Worm (Caenorhabditis elegans): Measurements from ENCODE around the gene ins-12.

ins-12 gene

DNA sequence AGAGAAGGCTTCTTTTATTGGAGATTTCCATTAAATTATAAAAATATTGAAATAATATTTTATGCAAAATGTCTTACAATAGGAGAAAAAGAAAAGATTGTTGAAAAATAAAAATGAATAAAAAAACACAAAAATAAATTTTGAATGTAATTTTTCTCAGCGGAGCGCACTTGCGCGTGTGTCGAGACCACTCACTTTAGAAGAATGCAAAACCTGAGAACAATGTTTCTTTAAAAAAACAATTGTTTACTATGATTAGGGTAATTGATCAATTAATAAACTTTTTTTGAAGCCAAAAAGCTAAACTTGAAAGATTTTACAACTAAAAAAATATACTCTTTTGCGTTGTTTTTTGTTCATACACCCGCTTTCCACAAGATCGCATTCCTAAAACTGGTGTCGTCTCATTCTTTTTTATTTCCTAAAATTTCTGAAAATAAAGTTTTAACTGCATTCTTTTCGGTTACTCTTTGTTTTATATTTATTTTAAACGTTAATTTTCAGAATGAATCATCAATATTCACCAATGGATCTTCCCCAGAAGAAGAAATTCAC lies 39.9 kb downstream of the ins-12 start, which contains the start of gene ttc-4:
ttc-4 (plus strand) TSS at position 505 of the 555 bp plus-strand sequence.
- TF ChIP-seq ceh-34 (tag; optimal IDR thresholded peaks at IDR 0.05) (peak; percentile 45), fax-1 (tag; optimal IDR thresholded peaks at IDR 0.05) (peak; percentile 8), ztf-16 (tag; optimal IDR thresholded peaks at IDR 0.05) (no peak), lin-11 (tag; optimal IDR thresholded peaks at IDR 0.05) (no peak), K02D7.2 (tag; optimal IDR thresholded peaks at IDR 0.05) (no peak), ceh-31 (tag; optimal IDR thresholded peaks at IDR 0.05) (peak; percentile 90), pqm-1 (tag; optimal IDR thresholded peaks at IDR 0.05) (no peak), zip-5 (tag; optimal IDR thresholded peaks at IDR 0.05) (peak; percentile 71), lim-6 (tag; optimal IDR thresholded peaks at IDR 0.05) (peak; percentile 27), nhr-232 (tag; optimal IDR thresholded peaks at IDR 0.05) (no peak), T23F11.4 (GFP tag; optimal IDR thresholded peaks at IDR 0.05) (no peak), ceh-6 (GFP tag; optimal IDR thresholded peaks at IDR 0.05) (no peak), elt-2 (tag; optimal IDR thresholded peaks at IDR 0.05) (peak; percentile 90), K09A11.1 (tag; optimal IDR thresholded peaks at IDR 0.05; ENCODE audit: insufficient read depth) (no peak), ceh-14 (tag; optimal IDR thresholded peaks at IDR 0.05) (peak; percentile 52), hlh-8 (tag; optimal IDR thresholded peaks at IDR 0.05) (peak; percentile 58), F13H6.1 (tag; optimal IDR thresholded peaks at IDR 0.05) (peak; percentile 54), tbx-7 (tag; optimal IDR thresholded peaks at IDR 0.05) (peak; percentile 8), ref-2 (tag; optimal IDR thresholded peaks at IDR 0.05) (peak; percentile 5), rnt-1 (tag; optimal IDR thresholded peaks at IDR 0.05) (peak; percentile 33), unc-86 (tag; optimal IDR thresholded peaks at IDR 0.05) (peak; percentile 29), tbx-2 (tag; optimal IDR thresholded peaks at IDR 0.05) (peak; percentile 80), unc-42 (tag; optimal IDR thresholded peaks at IDR 0.05) (peak; percentile 64), ets-4 (tag; optimal IDR thresholded peaks at IDR 0.05) (peak; percentile 56), ceh-2 (tag; optimal IDR thresholded peaks at IDR 0.05) (peak; percentile 33), ttx-3 (tag; optimal IDR thresholded peaks at IDR 0.05) (no peak), sox-4 (tag; optimal IDR thresholded peaks at IDR 0.05) (no peak), ahr-1 (tag; optimal IDR thresholded peaks at IDR 0.05) (peak; percentile 22), C08G9.2 (tag; optimal IDR thresholded peaks at IDR 0.05) (peak; percentile 71)

DNA sequence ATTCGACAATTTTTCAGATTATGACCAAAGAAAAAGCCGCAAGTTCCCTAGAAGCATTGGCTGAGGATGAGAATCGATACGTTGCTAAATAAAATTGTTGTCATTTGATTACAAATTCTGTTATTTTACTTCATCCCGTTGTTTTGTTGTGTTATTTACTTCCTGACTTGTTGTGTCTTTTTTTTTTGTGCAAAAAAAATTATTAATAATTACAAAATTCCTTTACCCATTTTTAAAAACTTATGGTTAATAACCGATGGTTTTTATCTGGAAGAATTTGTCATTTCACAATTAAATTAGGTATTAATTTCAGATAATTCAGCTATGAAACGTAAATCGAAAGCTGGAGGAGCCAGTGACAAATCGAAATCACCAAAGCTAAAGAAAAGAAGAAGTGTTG lies 41.8 kb downstream of the ins-12 start, which contains the start of gene C17G10.1:
C17G10.1 (plus strand) TSS at position 301 of the 400 bp plus-strand sequence.
- TF ChIP-seq zip-5 (tag; optimal IDR thresholded peaks at IDR 0.05) (no peak), ceh-45 (GFP tag; IDR thresholded peaks at IDR 0.05) (no peak), C38D4.7 (GFP tag; optimal IDR thresholded peaks at IDR 0.05) (no peak), ceh-48 (tag; optimal IDR thresholded peaks at IDR 0.05) (no peak), ttx-3 (tag; optimal IDR thresholded peaks at IDR 0.05) (no peak), unc-55 (GFP tag; optimal IDR thresholded peaks at IDR 0.05) (no peak), odd-2 (tag; optimal IDR thresholded peaks at IDR 0.05) (no peak), sox-4 (tag; optimal IDR thresholded peaks at IDR 0.05) (no peak), dve-1 (tag; optimal IDR thresholded peaks at IDR 0.05) (no peak), hlh-6 (tag; optimal IDR thresholded peaks at IDR 0.05) (no peak), dmd-4 (tag; optimal IDR thresholded peaks at IDR 0.05; ENCODE audit: borderline replicate concordance) (no peak), sdc-2 (tag; optimal IDR thresholded peaks at IDR 0.05) (no peak), hlh-30 (tag; optimal IDR thresholded peaks at IDR 0.05; ENCODE audit: insufficient read depth) (no peak), elt-4 (tag; optimal IDR thresholded peaks at IDR 0.05) (no peak), lin-11 (tag; optimal IDR thresholded peaks at IDR 0.05) (no peak)

All from whole organism, late embryonic.